Worm (Caenorhabditis elegans) whole organism, L3 larva: Measurements from ENCODE around the gene K08B5.2.

ENCODE experiments used
- daf-12 ChIP-seq: fragments of 150-350 bp; optimal IDR thresholded peaks from 2 replicates; lab custom pipeline; 2014; ENCODE audit warnings: missing biosample characterization, missing genetic modification reagents, missing genetic modification characterization
- elt-3 ChIP-seq, 3 experiments: fragments of 150-350 bp in 1 of 3; sonication (generic microtip) in 2 of 3; optimal IDR thresholded peaks; 2 replicates in 2 of 3; 4 replicates in 1 of 3; lab custom pipeline; 2014 to 2017; ENCODE audit warnings: missing biosample characterization in 3 of 3, missing genetic modification characterization in 3 of 3
- unc-62 ChIP-seq: fragments of 150-350 bp; sonication (generic microtip); optimal IDR thresholded peaks from 4 replicates; lab custom pipeline; 2014; ENCODE audit warnings: missing biosample characterization, missing genetic modification reagents, missing genetic modification characterization
- zag-1 ChIP-seq: fragments of 150-350 bp; optimal IDR thresholded peaks from 2 replicates; lab custom pipeline; 2014; ENCODE audit warnings: missing biosample characterization, missing genetic modification characterization

ce11 chrX:16565781-16566180 lies 12.1 kb upstream of the K08B5.2 start:
- TF ChIP-seq unc-62 (no peak), zag-1 (tag; lab: Kevin White, UChicago) (no peak), elt-3 (tag; optimal IDR thresholded peaks at IDR 0.05; lab: Kevin White, UChicago) (no peak), daf-12 (tag; lab: Kevin White, UChicago) (no peak)
